Worm (Caenorhabditis elegans) whole organism, young adult: Measurements from ENCODE around the gene fbxa-15.

Source experiments
- B0035.1 ChIP-seq: sonication (generic microtip); optimal IDR thresholded peaks from 2 replicates; lab custom pipeline; 2016; ENCODE audit warnings: missing genetic modification characterization, mild to moderate bottlenecking, missing compliant biosample characterization, missing genotype, missing genetic modification reagents
- C06A6.2 ChIP-seq: fragments of 200-800 bp; sonication (Bioruptor generic); conservative IDR thresholded peaks from 2 replicates; pipeline ENCODE4 v1.3.6; 2022; ENCODE audit warnings: missing genetic modification characterization, missing compliant biosample characterization
- C17E4.6 ChIP-seq: fragments of 200-800 bp; sonication (Bioruptor generic); IDR thresholded peaks from 2 replicates; pipeline ENCODE4 v1.3.6; 2022; ENCODE audit warnings: missing genetic modification reagents, missing genetic modification characterization, missing compliant biosample characterization
- F37B4.10 ChIP-seq: fragments of 200-800 bp; sonication (Bioruptor generic); IDR thresholded peaks from 2 replicates; pipeline ENCODE4 v1.3.6; 2022; ENCODE audit warnings: missing genetic modification characterization, missing compliant biosample characterization
- F57A8.1 ChIP-seq: fragments of 200-800 bp; sonication (Bioruptor generic); optimal IDR thresholded peaks from 2 replicates; lab custom pipeline; 2018; ENCODE audit warnings: mild to moderate bottlenecking, missing genetic modification characterization, moderate library complexity, missing compliant biosample characterization
- K12H6.12 ChIP-seq: fragments of 200-800 bp; sonication (Bioruptor generic); optimal IDR thresholded peaks from 2 replicates; lab custom pipeline; 2018; ENCODE audit warnings: mild to moderate bottlenecking, missing genetic modification characterization, missing compliant biosample characterization
- Y56A3A.18 ChIP-seq: fragments of 200-800 bp; sonication (Bioruptor generic); IDR thresholded peaks from 2 replicates; pipeline ENCODE4 v1.3.6; 2022; ENCODE audit warnings: missing genetic modification reagents, missing genetic modification characterization, missing compliant biosample characterization
- ZK185.1 ChIP-seq: sonication (generic microtip); optimal IDR thresholded peaks from 2 replicates; lab custom pipeline; 2016; ENCODE audit warnings: mild to moderate bottlenecking, missing genetic modification characterization, missing compliant biosample characterization; ENCODE audit not compliant: poor library complexity, severe bottlenecking
- aptf-2 ChIP-seq: fragments of 200-800 bp; sonication (Bioruptor generic); conservative IDR thresholded peaks from 2 replicates; pipeline ENCODE4 v1.3.6; 2022; ENCODE audit warnings: missing genetic modification reagents, missing genetic modification characterization, missing compliant biosample characterization
- aptf-3 ChIP-seq: fragments of 200-800 bp; sonication (Bioruptor generic); IDR thresholded peaks from 2 replicates; pipeline ENCODE4 v1.3.6; 2022; ENCODE audit warnings: missing genetic modification characterization, missing compliant biosample characterization
- atf-7 ChIP-seq: sonication (generic microtip); optimal IDR thresholded peaks from 2 replicates; lab custom pipeline; 2017; ENCODE audit warnings: mild to moderate bottlenecking, missing genetic modification characterization, missing compliant biosample characterization
- attf-3 ChIP-seq: fragments of 200-800 bp; sonication (Bioruptor generic); conservative IDR thresholded peaks from 2 replicates; pipeline ENCODE4 v1.3.6; 2022; ENCODE audit warnings: missing genetic modification reagents, missing genetic modification characterization, missing compliant biosample characterization
- attf-6 ChIP-seq: fragments of 200-800 bp; sonication (Bioruptor generic); IDR thresholded peaks from 2 replicates; pipeline ENCODE4 v1.3.6; 2022; ENCODE audit warnings: missing genetic modification reagents, missing genetic modification characterization, missing compliant biosample characterization
- bed-2 ChIP-seq: fragments of 200-800 bp; sonication (Bioruptor generic); IDR thresholded peaks from 2 replicates; pipeline ENCODE4 v1.3.6; 2022; ENCODE audit warnings: missing genetic modification reagents, missing genetic modification characterization, missing compliant biosample characterization
- ccch-3 ChIP-seq: fragments of 200-800 bp; sonication (Bioruptor generic); optimal IDR thresholded peaks from 2 replicates; lab custom pipeline; 2018; ENCODE audit warnings: mild to moderate bottlenecking, missing genetic modification characterization, missing compliant biosample characterization
- cebp-1 ChIP-seq, 2 experiments: fragments of 200-800 bp in 1 of 2; sonication (Bioruptor generic) in 1 of 2; sonication (generic microtip) in 1 of 2; IDR thresholded peaks in 1 of 2; optimal IDR thresholded peaks in 1 of 2; 2 replicates each; pipeline versions ENCODE4 v1.3.6 to Lab custom; 2017 to 2022; ENCODE audit warnings: missing compliant biosample characterization in 2 of 2, missing genetic modification characterization in 2 of 2, mild to moderate bottlenecking in 1 of 2, missing genetic modification reagents in 1 of 2, moderate library complexity in 1 of 2
- ceh-58 ChIP-seq: fragments of 200-800 bp; sonication (Bioruptor generic); IDR thresholded peaks from 2 replicates; pipeline ENCODE4 v1.3.6; 2022; ENCODE audit warnings: missing genetic modification characterization, missing compliant biosample characterization
- dpff-1 ChIP-seq: sonication (generic microtip); optimal IDR thresholded peaks from 2 replicates; lab custom pipeline; 2017; ENCODE audit warnings: mild to moderate bottlenecking, missing genetic modification characterization, missing compliant biosample characterization
- efl-1 ChIP-seq: fragments of 150-350 bp; optimal IDR thresholded peaks from 2 replicates; lab custom pipeline; 2014; ENCODE audit warnings: missing biosample characterization, missing genetic modification reagents, missing genetic modification characterization
- ets-4 ChIP-seq: fragments of 200-800 bp; sonication (Bioruptor generic); optimal IDR thresholded peaks from 2 replicates; lab custom pipeline; 2018; ENCODE audit warnings: mild to moderate bottlenecking, missing genetic modification characterization, missing compliant biosample characterization
- hrde-1 ChIP-seq: sonication (generic microtip); optimal IDR thresholded peaks from 2 replicates; lab custom pipeline; 2016; ENCODE audit warnings: missing genetic modification characterization, mild to moderate bottlenecking, missing compliant biosample characterization, moderate library complexity, missing genotype, missing genetic modification reagents, borderline replicate concordance
- lag-1 ChIP-seq: fragments of 200-800 bp; sonication (Bioruptor generic); IDR thresholded peaks from 2 replicates; pipeline ENCODE4 v1.3.6; 2022; ENCODE audit warnings: missing genetic modification reagents, missing genetic modification characterization, missing compliant biosample characterization
- lsl-1 ChIP-seq: fragments of 200-800 bp; sonication (Bioruptor generic); optimal IDR thresholded peaks from 2 replicates; lab custom pipeline; 2018; ENCODE audit warnings: mild to moderate bottlenecking, missing genetic modification characterization, moderate library complexity, missing compliant biosample characterization
- madf-8 ChIP-seq: fragments of 200-800 bp; sonication (Bioruptor generic); conservative IDR thresholded peaks from 2 replicates; pipeline ENCODE4 v1.3.6; 2022; ENCODE audit warnings: missing genetic modification reagents, missing genetic modification characterization, missing compliant biosample characterization
- mcd-1 ChIP-seq: fragments of 200-800 bp; sonication (Bioruptor generic); IDR thresholded peaks from 2 replicates; pipeline ENCODE4 v1.3.6; 2022; ENCODE audit warnings: missing genetic modification reagents, missing genetic modification characterization, missing compliant biosample characterization
- nhr-120 ChIP-seq: fragments of 200-800 bp; sonication (Bioruptor generic); IDR thresholded peaks from 2 replicates; pipeline ENCODE4 v1.3.6; 2022; ENCODE audit warnings: missing genetic modification characterization, missing compliant biosample characterization
- nhr-80 ChIP-seq: sonication (generic microtip); optimal IDR thresholded peaks from 2 replicates; lab custom pipeline; 2016; ENCODE audit warnings: missing genetic modification characterization, missing compliant biosample characterization
- snpc-1.1 ChIP-seq: sonication (generic microtip); optimal IDR thresholded peaks from 2 replicates; lab custom pipeline; 2017; ENCODE audit warnings: missing genetic modification characterization, mild to moderate bottlenecking, missing compliant biosample characterization, antibody characterized with exemption, moderate library complexity, missing genotype, missing genetic modification reagents; ENCODE audit not compliant: insufficient read depth
- snpc-4 ChIP-seq, 5 experiments: fragments of 150-350 bp in 1 of 5; sonication (generic microtip) in 4 of 5; optimal IDR thresholded peaks; 2 replicates each; lab custom pipeline; 2014 to 2018; ENCODE audit warnings: missing genetic modification characterization in 5 of 5, missing biosample characterization in 3 of 5, antibody characterized with exemption in 2 of 5, mild to moderate bottlenecking in 2 of 5, missing compliant biosample characterization in 2 of 5, missing genotype in 2 of 5, moderate library complexity in 2 of 5, missing genetic modification reagents in 1 of 5
- somi-1 ChIP-seq: fragments of 200-800 bp; sonication (Bioruptor generic); optimal IDR thresholded peaks from 2 replicates; lab custom pipeline; 2018; ENCODE audit warnings: mild to moderate bottlenecking, missing genetic modification characterization, missing compliant biosample characterization
- zfh-2 ChIP-seq: fragments of 200-800 bp; sonication (Bioruptor generic); conservative IDR thresholded peaks from 2 replicates; pipeline ENCODE4 v1.3.6; 2022; ENCODE audit warnings: missing genetic modification reagents, missing genetic modification characterization, missing compliant biosample characterization
- zim-3 ChIP-seq: sonication (generic microtip); optimal IDR thresholded peaks from 2 replicates; lab custom pipeline; 2017; ENCODE audit warnings: mild to moderate bottlenecking, missing genetic modification characterization, moderate library complexity, missing compliant biosample characterization
- ztf-22 ChIP-seq: fragments of 200-800 bp; sonication (Bioruptor generic); optimal IDR thresholded peaks from 2 replicates; lab custom pipeline; 2018; ENCODE audit warnings: mild to moderate bottlenecking, missing genetic modification characterization, moderate library complexity, missing compliant biosample characterization
- ztf-28 ChIP-seq: fragments of 200-800 bp; sonication (Bioruptor generic); IDR thresholded peaks from 2 replicates; pipeline ENCODE4 v1.3.6; 2022; ENCODE audit warnings: missing genetic modification reagents, missing genetic modification characterization, missing compliant biosample characterization

Gene fbxa-15

ce11 chrIII:1323555-1323954 lies 2.1 kb upstream of the fbxa-15 start:
- TF ChIP-seq ets-4 (GFP tag; lab: Kevin White, UChicago): peak; percentile 17
- TF ChIP-seq cebp-1 (GFP tag; IDR thresholded peaks at IDR 0.05; lab: Robert Waterston, UW): peak; percentile 21; the same call in 1 of the 2 replicates
- TF ChIP-seq cebp-1 (tag; optimal IDR thresholded peaks at IDR 0.05; lab: Kevin White, UChicago): peak; percentile 32
- peak; percentile 72 for TF ChIP-seq nhr-80 (tag; lab: Kevin White, UChicago)
- TF ChIP-seq ceh-58 (GFP tag; lab: Robert Waterston, UW): no peak
- peak; percentile 35 for TF ChIP-seq atf-7 (tag; lab: Kevin White, UChicago)
- TF ChIP-seq, all 124 proteins: peak for 4

DNA sequence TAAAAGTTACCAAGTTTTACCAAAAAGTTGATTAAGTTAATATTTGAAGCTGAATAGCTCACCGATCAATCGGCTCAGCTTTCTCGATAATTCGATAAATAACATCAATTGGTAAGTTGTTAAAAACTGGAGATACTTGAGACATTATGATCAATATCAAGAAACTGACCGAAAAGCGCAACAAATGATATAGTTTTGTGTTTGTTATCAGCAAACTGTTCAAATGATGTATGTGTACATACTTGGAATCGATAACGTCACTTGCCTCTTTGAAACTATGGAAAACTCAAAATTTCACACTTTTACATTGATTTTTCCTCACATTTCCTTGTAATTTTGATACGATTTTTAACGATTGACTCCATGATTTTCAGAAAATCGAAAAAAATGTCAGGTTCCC lies 6.4 kb downstream of the fbxa-15 start, which contains the start of the genes fbxa-80 and fbxa-19:
TSS of gene fbxa-80 (minus strand) at position 173 of the 400 bp plus-strand sequence.
TSS of gene fbxa-19 (plus strand) at position 364 of the 400 bp plus-strand sequence.
- TF ChIP-seq C06A6.2 (GFP tag; lab: Robert Waterston, UW): no peak
- TF ChIP-seq nhr-80 (tag; lab: Kevin White, UChicago): peak; percentile 43

- TF ChIP-seq nhr-120 (no peak), dpff-1 (tag; lab: Kevin White, UChicago) (no peak), hrde-1 (no peak), madf-8 (GFP tag; lab: Robert Waterston, UW) (no peak), B0035.1 (tag; lab: Kevin White, UChicago) (no peak), ccch-3 (GFP tag; lab: Kevin White, UChicago) (no peak), ZK185.1 (tag; lab: Kevin White, UChicago) (no peak), atf-7 (tag; lab: Kevin White, UChicago) (no peak)
These were observed 7.2 kb downstream of the fbxa-15 start for ce11 chrIII:1314283-1314682.

DNA sequence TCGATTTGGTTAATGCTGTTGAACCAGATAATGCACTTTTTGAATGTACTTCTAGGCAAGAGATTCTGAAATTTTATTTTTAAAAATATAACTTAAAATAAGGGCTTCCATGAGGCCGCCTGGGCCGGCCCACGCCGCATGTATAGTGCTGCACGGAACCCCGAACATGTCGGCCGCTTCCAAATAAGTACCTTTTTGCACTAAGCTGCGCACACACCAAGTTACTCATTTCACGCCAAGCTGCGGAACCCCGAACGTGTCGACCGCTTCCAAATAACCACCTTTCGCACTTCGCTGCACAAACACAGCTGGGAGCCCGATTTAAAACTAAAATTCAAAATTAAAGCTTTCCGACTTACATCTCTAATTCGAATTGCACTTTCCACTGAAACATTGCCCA lies 10.1 kb downstream of the fbxa-15 start:
- TF ChIP-seq snpc-1.1 (tag; lab: Kevin White, UChicago) (peak; percentile 61), snpc-4 (GFP tag; optimal IDR thresholded peaks at IDR 0.05; lab: Kevin White, UChicago) (peak; percentile 46), snpc-4 (tag; optimal IDR thresholded peaks at IDR 0.05; lab: Kevin White, UChicago) (peak in 2 of 4 experiments; percentile 68 to 85), lsl-1 (GFP tag; lab: Kevin White, UChicago) (no peak), somi-1 (GFP tag; lab: Kevin White, UChicago) (no peak)

DNA sequence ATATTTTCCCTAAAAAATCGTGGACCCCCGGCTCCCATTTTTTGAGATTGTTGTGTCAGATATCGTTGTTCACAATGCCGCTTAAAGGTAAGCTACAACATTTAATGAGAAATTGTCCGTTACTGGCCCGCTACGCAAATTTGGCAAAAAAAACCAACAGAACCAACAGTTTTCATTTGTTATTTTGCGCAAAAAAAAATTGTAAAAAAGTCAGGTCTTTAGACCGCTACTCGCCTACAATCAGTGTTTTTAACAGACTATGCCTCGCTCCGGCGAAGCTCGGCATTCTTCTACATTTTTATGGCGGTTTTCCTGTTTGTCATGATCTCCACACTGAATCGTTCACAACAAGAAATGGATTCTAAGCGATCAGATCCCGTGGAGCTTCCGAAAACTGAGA lies 12.6 kb downstream of the fbxa-15 start, which contains the start of gene Y82E9BL.12:
TSS of gene Y82E9BL.12 (plus strand) at position 301 of the 400 bp plus-strand sequence.
- no peak for TF ChIP-seq F57A8.1 (GFP tag; lab: Kevin White, UChicago)
- no peak for TF ChIP-seq efl-1 (GFP tag; lab: Kevin White, UChicago)
- no peak for TF ChIP-seq F37B4.10 (GFP tag; lab: Robert Waterston, UW)
- TF ChIP-seq zfh-2 (GFP tag; lab: Robert Waterston, UW): no peak
- TF ChIP-seq K12H6.12 (tag; lab: Kevin White, UChicago): no peak
- TF ChIP-seq ztf-28 (GFP tag; lab: Robert Waterston, UW): no peak
- no peak for TF ChIP-seq snpc-1.1 (tag; lab: Kevin White, UChicago)
- TF ChIP-seq madf-8 (GFP tag; lab: Robert Waterston, UW): no peak
- TF ChIP-seq aptf-3: no peak
- no peak for TF ChIP-seq Y56A3A.18 (GFP tag; lab: Robert Waterston, UW)
- TF ChIP-seq attf-6 (GFP tag; lab: Robert Waterston, UW): no peak
- TF ChIP-seq attf-3 (GFP tag; lab: Robert Waterston, UW): no peak
- no peak for TF ChIP-seq mcd-1 (GFP tag; lab: Robert Waterston, UW)
- TF ChIP-seq C17E4.6 (GFP tag; lab: Robert Waterston, UW): no peak
- no peak for TF ChIP-seq zim-3
- TF ChIP-seq ceh-58 (GFP tag; lab: Robert Waterston, UW): no peak
- TF ChIP-seq bed-2 (GFP tag; lab: Robert Waterston, UW): no peak
- TF ChIP-seq lag-1 (GFP tag; lab: Robert Waterston, UW): no peak
- no peak for TF ChIP-seq aptf-2 (GFP tag; lab: Robert Waterston, UW)
- TF ChIP-seq ztf-22: no peak
